Worm (Caenorhabditis elegans) whole organism, late embryonic: ENCODE data around the gene Y53F4B.7.

Experiments
- ama-1 ChIP-seq: fragments of 150-350 bp; optimal IDR thresholded peaks from 2 replicates; lab custom pipeline; 2014
- elt-4 ChIP-seq: sonication (generic microtip); optimal IDR thresholded peaks from 2 replicates; lab custom pipeline; 2016; ENCODE audit warnings: missing genetic modification characterization, missing compliant biosample characterization
- hlh-13 ChIP-seq: fragments of 200-800 bp; sonication (Bioruptor generic); optimal IDR thresholded peaks from 2 replicates; lab custom pipeline; 2018; ENCODE audit warnings: mild to moderate bottlenecking, missing genetic modification characterization, missing compliant biosample characterization
- nhr-11 ChIP-seq: fragments of 150-350 bp; optimal IDR thresholded peaks from 2 replicates; lab custom pipeline; 2014; ENCODE audit warnings: missing biosample characterization, missing genetic modification characterization

- no peak for TF ChIP-seq hlh-13
- no peak for TF ChIP-seq ama-1 (lab: Kevin White, UChicago)
- TF ChIP-seq elt-4 (tag; lab: Kevin White, UChicago) = no peak
- no peak for TF ChIP-seq nhr-11 (tag; lab: Kevin White, UChicago)
These were observed 25.6 kb upstream of the Y53F4B.7 start for ce11 chrII:14967084-14967483.
